Fruit fly (Drosophila melanogaster): ENCODE results near the gene CG13950.

Gene CG13950

DNA sequence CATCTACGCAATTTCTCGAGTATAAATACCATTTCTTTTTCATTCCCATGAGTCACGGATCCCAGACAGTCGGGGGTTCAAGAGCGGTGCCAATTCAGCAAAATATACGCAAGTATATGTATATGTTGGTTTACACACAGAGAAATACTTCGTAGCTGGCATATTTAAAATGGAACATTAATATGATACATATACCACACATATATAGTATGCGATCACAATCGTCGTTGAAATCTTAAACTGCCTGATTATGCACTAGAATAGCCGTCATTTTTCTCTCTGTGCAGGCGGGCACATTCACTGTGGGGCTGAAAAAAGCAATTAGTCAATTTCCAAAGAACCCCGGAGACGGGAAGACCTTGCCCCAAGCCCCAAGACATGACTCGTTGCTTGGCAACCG is 18.3 kb upstream of the CG13950 start (continued):
- TF ChIP-seq bsh (GFP tag; optimal IDR thresholded peaks at IDR 0.05) (peak; percentile 70 to 86), sug (tag; optimal IDR thresholded peaks at IDR 0.05) (peak; percentile 48), Fer1 (GFP tag; optimal IDR thresholded peaks at IDR 0.05) (peak; percentile 74), CG1233 (GFP tag; optimal IDR thresholded peaks at IDR 0.05) (peak; percentile 57), ems (GFP tag; optimal IDR thresholded peaks at IDR 0.05) (peak; percentile 51), CG4328 (GFP tag; optimal IDR thresholded peaks at IDR 0.05) (peak; percentile 24), Stat92E (GFP tag; optimal IDR thresholded peaks at IDR 0.05) (peak in 1 of 3 experiments; percentile 7), MTF-1 (GFP tag; optimal IDR thresholded peaks at IDR 0.05; ENCODE audit: borderline replicate concordance) (no peak), CG4707 (GFP tag; optimal IDR thresholded peaks at IDR 0.05) (peak; percentile 11), Tbp (GFP tag; optimal IDR thresholded peaks at IDR 0.05) (no peak), zen2 (GFP tag; IDR thresholded peaks at IDR 0.05; ENCODE audit: partially characterized antibody) (no peak), CG13287 (GFP tag; IDR thresholded peaks at IDR 0.05; ENCODE audit: partially characterized antibody) (no peak), CG7987 (GFP tag; optimal IDR thresholded peaks at IDR 0.05) (no peak), Taf1 (GFP tag; IDR thresholded peaks at IDR 0.05) (peak; percentile 71), H2.0 (GFP tag; IDR thresholded peaks at IDR 0.05) (peak; percentile 74), kay (GFP tag; optimal IDR thresholded peaks at IDR 0.05) (peak; percentile 66), sc (optimal IDR thresholded peaks at IDR 0.05) (no peak), sc (GFP tag; optimal IDR thresholded peaks at IDR 0.05) (no peak), CG32532 (GFP tag; IDR thresholded peaks at IDR 0.05) (peak; percentile 94), nerfin-1 (tag; optimal IDR thresholded peaks at IDR 0.05) (no peak), nmo (GFP tag; optimal IDR thresholded peaks at IDR 0.05) (peak; percentile 54), nerfin-2 (GFP tag; IDR thresholded peaks at IDR 0.05; ENCODE audit: partially characterized antibody) (no peak), CG10267 (tag; optimal IDR thresholded peaks at IDR 0.05) (peak; percentile 43), CG12744 (GFP tag; optimal IDR thresholded peaks at IDR 0.05) (no peak), Dip3 (GFP tag; optimal IDR thresholded peaks at IDR 0.05) (peak; percentile 83), br (optimal IDR thresholded peaks at IDR 0.05) (no peak), CG1647 (GFP tag; optimal IDR thresholded peaks at IDR 0.05) (peak; percentile 37), yki (optimal IDR thresholded peaks at IDR 0.05) (no peak), CG13894 (tag; optimal IDR thresholded peaks at IDR 0.05) (peak; percentile 73), CG2129 (GFP tag; IDR thresholded peaks at IDR 0.05; ENCODE audit: partially characterized antibody) (no peak), tna (GFP tag; IDR thresholded peaks at IDR 0.05; ENCODE audit: partially characterized antibody) (no peak), CG4617 (GFP tag; optimal IDR thresholded peaks at IDR 0.05; ENCODE audit: borderline replicate concordance) (no peak), fd3F (GFP tag; optimal IDR thresholded peaks at IDR 0.05) (peak; percentile 63), bab2 (GFP tag; optimal IDR thresholded peaks at IDR 0.05) (peak; percentile 35), CG12071 (GFP tag; optimal IDR thresholded peaks at IDR 0.05) (peak; percentile 62), Hmx (GFP tag; optimal IDR thresholded peaks at IDR 0.05) (no peak), CG32767 (GFP tag; IDR thresholded peaks at IDR 0.05) (peak; percentile 45; the same call in 1 of the 2 replicates), HHEX (GFP tag; optimal IDR thresholded peaks at IDR 0.05) (peak; percentile 72), z (GFP tag; IDR thresholded peaks at IDR 0.05) (0 out of 3 replicates have a peak, but pooled peaks have one; percentile 43), pb (GFP tag; optimal IDR thresholded peaks at IDR 0.05) (peak; percentile 53), NC2α (GFP tag; optimal IDR thresholded peaks at IDR 0.05) (no peak), CG2712 (tag; optimal IDR thresholded peaks at IDR 0.05) (peak; percentile 68), dimm (GFP tag; IDR thresholded peaks at IDR 0.05) (peak; percentile 44; the same call in 1 of the 2 replicates), CTCF (GFP tag; optimal IDR thresholded peaks at IDR 0.05) (no peak), CG11504 (tag; optimal IDR thresholded peaks at IDR 0.05) (peak; percentile 74), caup (GFP tag; optimal IDR thresholded peaks at IDR 0.05; ENCODE audit: severe bottlenecking) (peak; percentile 72), CG9932 (GFP tag; IDR thresholded peaks at IDR 0.05) (peak; percentile 94), YL-1 (GFP tag; optimal IDR thresholded peaks at IDR 0.05) (no peak), CG33213 (GFP tag; optimal IDR thresholded peaks at IDR 0.05) (no peak), CG15011 (GFP tag; optimal IDR thresholded peaks at IDR 0.05) (peak; percentile 43), E2f1 (GFP tag; IDR thresholded peaks at IDR 0.05) (peak; percentile 79)

All from whole organism, embryonic.